Worm (Caenorhabditis elegans) whole organism, early embryonic: ENCODE data around the gene K11H12.9.
A peak's percentile ranks its signal among the peaks of the same experiment; 100 is the strongest.

Experiments used
- B0310.2 ChIP-seq: sonication (generic microtip); optimal IDR thresholded peaks from 2 replicates; lab custom pipeline; 2016; ENCODE audit warnings: mild to moderate bottlenecking, missing genetic modification characterization, missing compliant biosample characterization
- F13C5.2 ChIP-seq: sonication (generic microtip); optimal IDR thresholded peaks from 2 replicates; lab custom pipeline; 2017; ENCODE audit warnings: mild to moderate bottlenecking, missing genetic modification characterization, inconsistent platforms, missing compliant biosample characterization
- aly-1 ChIP-seq: sonication (generic microtip); optimal IDR thresholded peaks from 2 replicates; lab custom pipeline; 2016; ENCODE audit warnings: missing genetic modification characterization, missing compliant biosample characterization
- ama-1 ChIP-seq: fragments of 150-350 bp; optimal IDR thresholded peaks from 2 replicates; lab custom pipeline; 2014
- ceh-13 ChIP-seq: fragments of 200-800 bp; sonication (Bioruptor generic); optimal IDR thresholded peaks from 2 replicates; lab custom pipeline; 2018; ENCODE audit warnings: mild to moderate bottlenecking, missing genetic modification characterization, missing compliant biosample characterization
- ceh-36 ChIP-seq: sonication (generic microtip); optimal IDR thresholded peaks from 2 replicates; lab custom pipeline; 2016; ENCODE audit warnings: missing genetic modification characterization, inconsistent platforms, missing compliant biosample characterization
- ets-7 ChIP-seq: sonication (generic microtip); optimal IDR thresholded peaks from 2 replicates; lab custom pipeline; 2016; ENCODE audit warnings: missing genotype, missing genetic modification characterization, missing compliant biosample characterization
- flt-1 ChIP-seq: fragments of 200-800 bp; sonication (Bioruptor generic); IDR thresholded peaks from 2 replicates; pipeline ENCODE4 v1.3.6; 2022; ENCODE audit warnings: missing genetic modification characterization, missing compliant biosample characterization
- hmbx-1 ChIP-seq: sonication (generic microtip); optimal IDR thresholded peaks from 2 replicates; lab custom pipeline; 2016; ENCODE audit warnings: mild to moderate bottlenecking, missing genetic modification characterization, missing compliant biosample characterization
- hmg-4 ChIP-seq: fragments of 200-800 bp; sonication (Bioruptor generic); optimal IDR thresholded peaks from 2 replicates; lab custom pipeline; 2018; ENCODE audit warnings: mild to moderate bottlenecking, missing genetic modification characterization, missing compliant biosample characterization
- hnd-1 ChIP-seq: sonication (generic microtip); optimal IDR thresholded peaks from 2 replicates; lab custom pipeline; 2016; ENCODE audit warnings: missing genetic modification characterization, missing compliant biosample characterization
- pes-1 ChIP-seq: fragments of 200-800 bp; sonication (Bioruptor generic); IDR thresholded peaks from 2 replicates; pipeline ENCODE4 v1.3.6; 2022; ENCODE audit warnings: missing genetic modification reagents, missing genetic modification characterization, missing compliant biosample characterization
- scrt-1 ChIP-seq: fragments of 200-800 bp; sonication (Bioruptor generic); IDR thresholded peaks from 2 replicates; pipeline ENCODE4 v1.3.6; 2022; ENCODE audit warnings: missing genetic modification characterization, missing compliant biosample characterization
- sea-1 ChIP-seq: fragments of 200-800 bp; sonication (Bioruptor generic); conservative IDR thresholded peaks from 2 replicates; pipeline ENCODE4 v1.3.6; 2022; ENCODE audit warnings: missing genetic modification characterization, missing compliant biosample characterization
- tbx-11 ChIP-seq: fragments of 200-800 bp; sonication (Bioruptor generic); IDR thresholded peaks from 2 replicates; pipeline ENCODE4 v1.3.6; 2022; ENCODE audit warnings: missing genetic modification characterization, missing compliant biosample characterization
- tbx-37 ChIP-seq: fragments of 200-800 bp; sonication (Bioruptor generic); conservative IDR thresholded peaks from 2 replicates; pipeline ENCODE4 v1.3.6; 2022; ENCODE audit warnings: missing genetic modification reagents, missing genetic modification characterization, missing compliant biosample characterization
- tra-4 ChIP-seq: sonication (generic microtip); optimal IDR thresholded peaks from 2 replicates; lab custom pipeline; 2017; ENCODE audit warnings: missing genetic modification characterization, missing compliant biosample characterization

K11H12.9 gene

DNA sequence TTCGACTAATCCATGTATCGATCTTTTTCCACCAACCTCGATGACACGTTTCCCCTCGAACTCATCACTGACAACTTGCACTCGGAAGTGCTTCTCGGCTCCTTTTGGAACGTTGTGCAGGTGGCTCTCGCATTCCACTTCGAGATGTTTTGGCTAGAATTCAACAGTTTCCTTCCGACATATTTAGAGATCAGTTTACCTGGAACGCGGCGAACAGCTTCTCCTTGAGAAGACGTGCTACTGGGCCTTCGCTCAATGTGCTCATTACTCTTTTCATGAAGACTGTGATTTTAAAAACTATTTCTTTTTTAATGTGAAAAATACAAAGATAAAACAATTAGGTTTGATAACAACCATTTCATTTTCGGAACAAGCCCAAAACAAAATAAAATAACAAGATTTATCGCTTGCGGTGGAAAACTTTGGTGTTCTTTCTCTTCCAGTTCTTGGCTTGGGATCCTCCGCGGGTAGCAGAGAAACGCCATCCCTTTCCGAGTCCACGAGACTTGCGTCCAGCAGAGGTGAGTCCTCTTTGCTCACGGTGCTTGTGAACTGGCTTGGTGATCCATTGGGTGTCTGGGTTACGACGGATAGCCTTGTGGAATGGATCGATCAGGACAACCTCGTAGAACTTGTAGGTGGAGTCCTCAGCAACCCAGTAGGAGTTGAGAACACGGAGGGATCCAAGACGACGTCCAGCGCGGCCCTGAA lies 3.8 kb downstream of the K11H12.9 start, which contains the start of gene K11H12.1:
Gene K11H12.1, minus strand, starts transcription at position 284 of the 711 bp plus-strand sequence.
- no peak for TF ChIP-seq scrt-1
- TF ChIP-seq ama-1 (lab: Kevin White, UChicago) = no peak
- TF ChIP-seq tbx-11 (GFP tag; lab: Robert Waterston, UW) = no peak
- no peak for TF ChIP-seq flt-1 (GFP tag; lab: Robert Waterston, UW)
- TF ChIP-seq B0310.2 = no peak
- TF ChIP-seq tbx-37 (GFP tag; lab: Robert Waterston, UW) = no peak
- TF ChIP-seq ceh-36 (tag; lab: Kevin White, UChicago) = no peak
- no peak for TF ChIP-seq aly-1 (tag; lab: Kevin White, UChicago)
- TF ChIP-seq hmbx-1 = no peak
- no peak for TF ChIP-seq ceh-13 (GFP tag; lab: Kevin White, UChicago)
- TF ChIP-seq hnd-1 = no peak
- TF ChIP-seq pes-1 (GFP tag; lab: Robert Waterston, UW) = no peak
- TF ChIP-seq hmg-4 (GFP tag; lab: Kevin White, UChicago) = no peak
- TF ChIP-seq sea-1 (GFP tag; lab: Robert Waterston, UW) = no peak
- TF ChIP-seq tra-4 (tag; lab: Kevin White, UChicago) = no peak
- TF ChIP-seq ets-7 (tag; lab: Kevin White, UChicago) = no peak
- no peak for TF ChIP-seq F13C5.2 (tag; lab: Kevin White, UChicago)

ce11 chrIV:654526-655440 lies 5.3 kb downstream of the K11H12.9 start, which contains the start of the genes rpl-15 and K11H12.8:
rpl-15 (minus strand) TSS chrIV:654576.
K11H12.8 (plus strand) TSS chrIV:655390.
- TF ChIP-seq hnd-1 (peak; percentile 70), sea-1 (GFP tag; lab: Robert Waterston, UW) (peak; percentile 95), aly-1 (tag; lab: Kevin White, UChicago) (no peak), B0310.2 (peak; percentile 66), tbx-37 (GFP tag; lab: Robert Waterston, UW) (peak; percentile 91), ets-7 (tag; lab: Kevin White, UChicago) (peak; percentile 64), hmg-4 (GFP tag; lab: Kevin White, UChicago) (peak; percentile 93), scrt-1 (peak; percentile 83), flt-1 (GFP tag; lab: Robert Waterston, UW) (peak; percentile 92), hmbx-1 (peak; percentile 64), ama-1 (lab: Kevin White, UChicago) (no peak), tra-4 (tag; lab: Kevin White, UChicago) (peak; percentile 79), pes-1 (GFP tag; lab: Robert Waterston, UW) (peak; percentile 87), ceh-13 (GFP tag; lab: Kevin White, UChicago) (peak; percentile 57), F13C5.2 (tag; lab: Kevin White, UChicago) (peak; percentile 99), ceh-36 (tag; lab: Kevin White, UChicago) (peak; percentile 78), tbx-11 (GFP tag; lab: Robert Waterston, UW) (peak; percentile 77)

ce11 chrIV:657046-657445 lies 7.6 kb downstream of the K11H12.9 start:
- TF ChIP-seq B0310.2 (no peak), hmbx-1 (no peak), sea-1 (GFP tag; lab: Robert Waterston, UW) (no peak), ceh-36 (tag; lab: Kevin White, UChicago) (no peak), ets-7 (tag; lab: Kevin White, UChicago) (no peak), scrt-1 (no peak), aly-1 (tag; lab: Kevin White, UChicago) (no peak), tbx-37 (GFP tag; lab: Robert Waterston, UW) (no peak), flt-1 (GFP tag; lab: Robert Waterston, UW) (no peak)

- TF ChIP-seq hmg-4 (GFP tag; lab: Kevin White, UChicago) (peak; percentile 62), scrt-1 (0 out of 2 replicates have a peak, but pooled peaks have one; percentile 37), ets-7 (tag; lab: Kevin White, UChicago) (no peak), sea-1 (GFP tag; lab: Robert Waterston, UW) (no peak; the same call in 1 of the 2 replicates)
These were observed 8.5 kb downstream of the K11H12.9 start for ce11 chrIV:657932-658331.

DNA sequence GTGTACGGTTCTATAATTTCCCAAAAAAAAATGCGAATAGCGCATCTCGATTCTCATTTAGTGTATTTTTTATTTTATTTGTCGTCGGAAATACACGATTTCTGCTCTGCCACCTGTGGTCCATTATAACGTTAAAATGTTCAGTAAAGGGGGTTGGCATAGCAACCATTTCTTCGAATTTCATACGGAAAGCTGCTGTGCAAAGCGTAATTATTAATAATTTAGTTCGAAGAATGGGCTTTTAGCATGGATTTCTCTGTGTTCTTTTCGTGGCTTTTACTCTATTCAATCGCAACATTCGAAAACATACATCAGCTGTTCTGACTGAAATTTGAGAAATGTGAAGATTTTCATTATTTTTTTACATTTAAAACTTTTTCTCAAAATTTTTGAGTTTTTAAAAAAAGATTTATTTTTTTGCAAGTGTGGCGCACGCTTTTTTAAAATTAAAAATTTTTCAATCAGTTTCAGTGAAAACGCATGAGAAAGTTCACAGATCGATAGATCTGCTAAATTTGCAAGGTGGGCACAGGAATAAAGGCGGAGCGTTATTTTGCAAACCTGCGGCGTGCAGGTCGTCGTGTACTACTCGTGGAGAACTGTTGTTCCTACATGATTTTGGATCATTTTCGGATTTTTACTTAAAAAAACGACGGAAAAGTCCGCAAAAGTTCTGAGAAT lies 9.2 kb downstream of the K11H12.9 start:
- TF ChIP-seq tra-4 (tag; lab: Kevin White, UChicago) (no peak), F13C5.2 (tag; lab: Kevin White, UChicago) (no peak), hmbx-1 (no peak), ama-1 (lab: Kevin White, UChicago) (no peak), hmg-4 (GFP tag; lab: Kevin White, UChicago) (no peak), ceh-13 (GFP tag; lab: Kevin White, UChicago) (no peak), tbx-37 (GFP tag; lab: Robert Waterston, UW) (no peak), ets-7 (tag; lab: Kevin White, UChicago) (no peak), flt-1 (GFP tag; lab: Robert Waterston, UW) (no peak), tbx-11 (GFP tag; lab: Robert Waterston, UW) (no peak)

ce11 chrIV:659585-659984 lies 10.1 kb downstream of the K11H12.9 start:
- TF ChIP-seq F13C5.2 (tag; lab: Kevin White, UChicago) (no peak), sea-1 (GFP tag; lab: Robert Waterston, UW) (no peak), pes-1 (GFP tag; lab: Robert Waterston, UW) (no peak), tbx-11 (GFP tag; lab: Robert Waterston, UW) (no peak), tra-4 (tag; lab: Kevin White, UChicago) (no peak), hmbx-1 (no peak), hmg-4 (GFP tag; lab: Kevin White, UChicago) (no peak), ceh-13 (GFP tag; lab: Kevin White, UChicago) (no peak), hnd-1 (no peak), aly-1 (tag; lab: Kevin White, UChicago) (no peak)
